Worm (Caenorhabditis elegans): ENCODE results near the gene T27E7.5.

- no peak for TF ChIP-seq fos-1 (tag; optimal IDR thresholded peaks at IDR 0.05)
- TF ChIP-seq F49E8.2 (tag; optimal IDR thresholded peaks at IDR 0.05; ENCODE audit: borderline replicate concordance), result no peak
- TF ChIP-seq zip-2 (tag; optimal IDR thresholded peaks at IDR 0.05), result no peak
- TF ChIP-seq duxl-1 (tag; optimal IDR thresholded peaks at IDR 0.05; ENCODE audit: poor library complexity), result no peak
- no peak for TF ChIP-seq jun-1 (tag; optimal IDR thresholded peaks at IDR 0.05)
- no peak for TF ChIP-seq nhr-77 (tag; optimal IDR thresholded peaks at IDR 0.05)
- no peak for TF ChIP-seq lsy-2 (tag; optimal IDR thresholded peaks at IDR 0.05)
- TF ChIP-seq arid-1 (GFP tag; conservative IDR thresholded peaks at IDR 0.05), result no peak
- no peak for TF ChIP-seq nhr-48 (tag; optimal IDR thresholded peaks at IDR 0.05)
- TF ChIP-seq nhr-237 (tag; optimal IDR thresholded peaks at IDR 0.05), result no peak
These were observed 36.1 kb downstream of the T27E7.5 start for ce11 chrIV:14573068-14573467.
